Fruit fly (Drosophila melanogaster) whole organism, embryonic: Measurements from ENCODE around the gene mRpS10.

Source experiments
- Atf6 ChIP-seq: fragments of 200-800 bp; sonication (Bioruptor generic); IDR thresholded peaks from 2 replicates; pipeline ENCODE4 v1.3.6; 2022; ENCODE audit warnings: missing biosample characterization, missing genetic modification characterization
- BtbVII ChIP-seq: fragments of 200-800 bp; sonication (Bioruptor generic); optimal IDR thresholded peaks from 3 replicates; lab custom pipeline; 2017; ENCODE audit warnings: missing biosample characterization, mild to moderate bottlenecking, missing genetic modification characterization
- CG11696 ChIP-seq: fragments of 200-800 bp; sonication (Bioruptor generic); IDR thresholded peaks from 2 replicates; pipeline ENCODE4 v1.3.6; 2022; ENCODE audit warnings: missing biosample characterization, missing genetic modification characterization
- CG12299 ChIP-seq: fragments of 200-800 bp; sonication (Bioruptor generic); optimal IDR thresholded peaks from 2 replicates; lab custom pipeline; 2018; ENCODE audit warnings: missing biosample characterization, mild to moderate bottlenecking, missing genetic modification characterization
- CG14441 ChIP-seq: fragments of 200-800 bp; sonication (Bioruptor generic); IDR thresholded peaks from 2 replicates; pipeline ENCODE4 v1.3.6; 2022; ENCODE audit warnings: missing biosample characterization, missing genetic modification characterization
- CG14860 ChIP-seq: fragments of 200-800 bp; sonication (Bioruptor generic); IDR thresholded peaks from 3 replicates; pipeline ENCODE4 v1.3.6; 2022; ENCODE audit warnings: missing biosample characterization, missing genetic modification characterization; ENCODE audit not compliant: partially characterized antibody
- CG15479 ChIP-seq: fragments of 200-800 bp; sonication (Bioruptor generic); optimal IDR thresholded peaks from 3 replicates; lab custom pipeline; 2019; ENCODE audit warnings: missing biosample characterization, mild to moderate bottlenecking, missing genetic modification characterization, moderate library complexity
- CG16815 ChIP-seq: fragments of 200-800 bp; sonication (Bioruptor generic); optimal IDR thresholded peaks from 3 replicates; lab custom pipeline; 2017; ENCODE audit warnings: missing biosample characterization, mild to moderate bottlenecking, missing genetic modification characterization
- CG2199 ChIP-seq: fragments of 200-800 bp; sonication (Bioruptor generic); IDR thresholded peaks from 3 replicates; pipeline ENCODE4 v1.3.6; 2022; ENCODE audit warnings: missing biosample characterization, missing genetic modification characterization
- CG2678 ChIP-seq: fragments of 200-800 bp; sonication (Bioruptor generic); optimal IDR thresholded peaks from 3 replicates; lab custom pipeline; 2019; ENCODE audit warnings: missing biosample characterization, mild to moderate bottlenecking, missing genetic modification characterization, moderate library complexity
- CG2875 ChIP-seq: fragments of 200-800 bp; sonication (Bioruptor generic); optimal IDR thresholded peaks from 2 replicates; lab custom pipeline; 2017; ENCODE audit warnings: missing biosample characterization, mild to moderate bottlenecking, missing genetic modification characterization, missing genetic modification reagents
- CG31388 ChIP-seq: fragments of 200-800 bp; sonication (Bioruptor generic); optimal IDR thresholded peaks from 2 replicates; lab custom pipeline; 2016; ENCODE audit warnings: missing biosample characterization, missing genetic modification characterization
- CG4404 ChIP-seq: fragments of 200-800 bp; sonication (Bioruptor generic); IDR thresholded peaks from 2 replicates; pipeline ENCODE4 v1.3.6; 2022; ENCODE audit warnings: missing biosample characterization, missing genetic modification characterization
- CG9437 ChIP-seq: fragments of 200-800 bp; sonication (Bioruptor generic); optimal IDR thresholded peaks from 2 replicates; lab custom pipeline; 2018; ENCODE audit warnings: missing biosample characterization, mild to moderate bottlenecking, missing genetic modification characterization
- CG9797 ChIP-seq: fragments of 200-800 bp; sonication (Bioruptor generic); optimal IDR thresholded peaks from 3 replicates; lab custom pipeline; 2018; ENCODE audit warnings: missing biosample characterization, mild to moderate bottlenecking, missing genetic modification characterization
- CrebB ChIP-seq: fragments of 200-800 bp; sonication (Bioruptor generic); optimal IDR thresholded peaks from 3 replicates; lab custom pipeline; 2018; ENCODE audit warnings: missing biosample characterization, mild to moderate bottlenecking, missing genetic modification characterization
- Dek ChIP-seq: fragments of 200-800 bp; sonication (Bioruptor generic); optimal IDR thresholded peaks from 3 replicates; lab custom pipeline; 2019; ENCODE audit warnings: missing biosample characterization, mild to moderate bottlenecking, missing genetic modification characterization, moderate library complexity
- Fer2 ChIP-seq: fragments of 200-800 bp; sonication (Bioruptor generic); optimal IDR thresholded peaks from 2 replicates; lab custom pipeline; 2018; ENCODE audit warnings: missing biosample characterization, mild to moderate bottlenecking, missing genetic modification characterization, moderate library complexity
- HLH54F ChIP-seq: fragments of 200-800 bp; sonication (Bioruptor generic); optimal IDR thresholded peaks from 3 replicates; lab custom pipeline; 2016; ENCODE audit warnings: missing biosample characterization, missing genetic modification characterization
- HLHmδ ChIP-seq: fragments of 200-800 bp; sonication (Bioruptor generic); optimal IDR thresholded peaks from 2 replicates; lab custom pipeline; 2018; ENCODE audit warnings: missing biosample characterization, mild to moderate bottlenecking, missing genetic modification characterization, moderate library complexity
- Hr39 ChIP-seq: fragments of >200 bp; optimal IDR thresholded peaks from 2 replicates; lab custom pipeline; 2017
- Mrtf ChIP-seq: fragments of 200-800 bp; sonication (Bioruptor generic); IDR thresholded peaks from 3 replicates; pipeline ENCODE4 v1.3.6; 2022; ENCODE audit warnings: missing biosample characterization, missing genetic modification characterization
- Neu2 ChIP-seq: fragments of 200-800 bp; sonication (Bioruptor generic); optimal IDR thresholded peaks from 3 replicates; lab custom pipeline; 2016; ENCODE audit warnings: missing biosample characterization, missing genetic modification characterization, borderline replicate concordance
- Ravus ChIP-seq: fragments of 200-800 bp; sonication (Bioruptor generic); IDR thresholded peaks from 2 replicates; pipeline ENCODE4 v1.3.6; 2022; ENCODE audit warnings: missing biosample characterization, missing genetic modification characterization
- Sox100B ChIP-seq: fragments of 200-800 bp; sonication (Bioruptor generic); optimal IDR thresholded peaks from 3 replicates; lab custom pipeline; 2018; ENCODE audit warnings: missing biosample characterization, mild to moderate bottlenecking, missing genetic modification characterization
- Taf1 ChIP-seq: fragments of 200-800 bp; sonication (Bioruptor generic); IDR thresholded peaks from 2 replicates; pipeline ENCODE4 v1.3.6; 2022; ENCODE audit warnings: missing biosample characterization, missing genetic modification characterization
- ash1 ChIP-seq: fragments of 200-800 bp; sonication (Bioruptor generic); optimal IDR thresholded peaks from 2 replicates; lab custom pipeline; 2018; ENCODE audit warnings: missing biosample characterization, mild to moderate bottlenecking, missing genetic modification characterization
- bigmax ChIP-seq: fragments of 200-800 bp; sonication (Bioruptor generic); optimal IDR thresholded peaks from 2 replicates; lab custom pipeline; 2018; ENCODE audit warnings: missing biosample characterization, mild to moderate bottlenecking, missing genetic modification characterization
- bsh ChIP-seq, 2 experiments: fragments of 200-800 bp; sonication (Bioruptor generic); optimal IDR thresholded peaks; 2 replicates each; lab custom pipeline; 2017 to 2018; ENCODE audit warnings: mild to moderate bottlenecking in 2 of 2, missing biosample characterization in 2 of 2, missing genetic modification characterization in 2 of 2, moderate library complexity in 1 of 2
- cato ChIP-seq: fragments of 200-800 bp; sonication (Bioruptor generic); optimal IDR thresholded peaks from 2 replicates; lab custom pipeline; 2016; ENCODE audit warnings: missing biosample characterization, missing genetic modification characterization, borderline replicate concordance
- crc ChIP-seq: fragments of 200-800 bp; sonication (Bioruptor generic); optimal IDR thresholded peaks from 2 replicates; lab custom pipeline; 2016; ENCODE audit warnings: missing biosample characterization, missing genetic modification characterization
- dm ChIP-seq: fragments of 200-800 bp; sonication (Bioruptor generic); optimal IDR thresholded peaks from 3 replicates; lab custom pipeline; 2016; ENCODE audit warnings: missing biosample characterization, missing genetic modification characterization
- exex ChIP-seq: fragments of 200-800 bp; sonication (Bioruptor generic); optimal IDR thresholded peaks from 4 replicates; lab custom pipeline; 2018; ENCODE audit warnings: missing biosample characterization, mild to moderate bottlenecking, missing genetic modification characterization, moderate library complexity
- ftz-f1 ChIP-seq: fragments of 200-800 bp; sonication (Bioruptor generic); optimal IDR thresholded peaks from 2 replicates; lab custom pipeline; 2016; ENCODE audit warnings: missing biosample characterization, missing genetic modification characterization
- grn ChIP-seq: fragments of 200-800 bp; sonication (Bioruptor generic); optimal IDR thresholded peaks from 3 replicates; lab custom pipeline; 2017; ENCODE audit warnings: missing biosample characterization, missing genetic modification characterization
- hth ChIP-seq: fragments of >200 bp; optimal IDR thresholded peaks from 2 replicates; lab custom pipeline; 2017; ENCODE audit warnings: inconsistent platforms
- jumu ChIP-seq: fragments of 200-800 bp; sonication (Bioruptor generic); optimal IDR thresholded peaks from 3 replicates; lab custom pipeline; 2016; ENCODE audit warnings: missing biosample characterization, missing genetic modification characterization
- kah ChIP-seq: fragments of 200-800 bp; sonication (Bioruptor generic); optimal IDR thresholded peaks from 2 replicates; lab custom pipeline; 2018; ENCODE audit warnings: missing biosample characterization, mild to moderate bottlenecking, missing genetic modification characterization
- ken ChIP-seq: fragments of 200-800 bp; sonication (Bioruptor generic); IDR thresholded peaks from 3 replicates; pipeline ENCODE4 v1.3.6; 2022; ENCODE audit warnings: missing biosample characterization, missing genetic modification characterization
- mirr ChIP-seq: fragments of 200-800 bp; sonication (Bioruptor generic); optimal IDR thresholded peaks from 3 replicates; lab custom pipeline; 2018; ENCODE audit warnings: missing biosample characterization, mild to moderate bottlenecking, missing genetic modification characterization
- nom ChIP-seq: fragments of 200-800 bp; sonication (Bioruptor generic); optimal IDR thresholded peaks from 2 replicates; lab custom pipeline; 2017; ENCODE audit warnings: missing biosample characterization, missing genetic modification characterization, mild to moderate bottlenecking, moderate library complexity, missing genetic modification reagents
- row ChIP-seq: fragments of 200-800 bp; sonication (Bioruptor generic); IDR thresholded peaks from 3 replicates; pipeline ENCODE4 v1.3.6; 2022; ENCODE audit warnings: missing biosample characterization, missing genetic modification characterization
- salm ChIP-seq: fragments of 200-800 bp; sonication (Bioruptor generic); optimal IDR thresholded peaks from 2 replicates; lab custom pipeline; 2018; ENCODE audit warnings: missing biosample characterization, mild to moderate bottlenecking, missing genetic modification characterization
- sima ChIP-seq: fragments of 200-800 bp; sonication (Bioruptor generic); optimal IDR thresholded peaks from 2 replicates; lab custom pipeline; 2016; ENCODE audit warnings: missing biosample characterization, missing genetic modification characterization
- sob ChIP-seq: fragments of 200-800 bp; sonication (Bioruptor generic); IDR thresholded peaks from 2 replicates; pipeline ENCODE4 v1.3.6; 2022; ENCODE audit warnings: missing biosample characterization, missing genetic modification characterization
- stc ChIP-seq: fragments of 200-800 bp; sonication (Bioruptor generic); IDR thresholded peaks from 2 replicates; pipeline ENCODE4 v1.3.6; 2022; ENCODE audit warnings: missing biosample characterization, missing genetic modification characterization
- sug ChIP-seq: fragments of 200-800 bp; optimal IDR thresholded peaks from 2 replicates; lab custom pipeline; 2019; ENCODE audit warnings: missing biosample characterization, mild to moderate bottlenecking, missing genetic modification characterization, moderate library complexity
- unc-4 ChIP-seq: fragments of 200-800 bp; sonication (Bioruptor generic); IDR thresholded peaks from 2 replicates; pipeline ENCODE4 v1.3.6; 2022; ENCODE audit warnings: missing biosample characterization, missing genetic modification characterization; ENCODE audit not compliant: partially characterized antibody
- zen ChIP-seq: fragments of 200-800 bp; sonication (Bioruptor generic); optimal IDR thresholded peaks from 3 replicates; lab custom pipeline; 2018; ENCODE audit warnings: missing biosample characterization, mild to moderate bottlenecking, missing genetic modification characterization, moderate library complexity
- zf30C ChIP-seq: fragments of 200-800 bp; sonication (Bioruptor generic); optimal IDR thresholded peaks from 3 replicates; lab custom pipeline; 2018; ENCODE audit warnings: missing biosample characterization, mild to moderate bottlenecking, missing genetic modification characterization

mRpS10 gene

dm6 chr3R:15229329-15229876, at the start of gene mRpS10, which contains the start of gene Art3 (continued):
- TF ChIP-seq dm (GFP tag; lab: Kevin White, UChicago) (peak; percentile 100), zen (tag; lab: Kevin White, UChicago) (peak; percentile 100), CG9797 (GFP tag; lab: Kevin White, UChicago) (peak; percentile 87), Taf1 (GFP tag; lab: Robert Waterston, UW) (peak; percentile 100), Neu2 (peak; percentile 100), HLH54F (peak; percentile 100), salm (tag; lab: Kevin White, UChicago) (peak; percentile 100), CG31388 (GFP tag; lab: Kevin White, UChicago) (peak; percentile 100), Ravus (GFP tag; lab: Robert Waterston, UW) (peak; percentile 99), CG4404 (GFP tag; lab: Robert Waterston, UW) (peak; percentile 100), cato (GFP tag; lab: Kevin White, UChicago) (peak; percentile 100), kah (peak; percentile 99), Sox100B (GFP tag; lab: Kevin White, UChicago) (peak; percentile 100), Dek (tag; lab: Kevin White, UChicago) (peak; percentile 100), sima (GFP tag; lab: Kevin White, UChicago) (peak; percentile 100), BtbVII (peak; percentile 100), CG2875 (GFP tag; lab: Kevin White, UChicago) (peak; percentile 100), jumu (GFP tag; lab: Kevin White, UChicago) (peak; percentile 100), bsh (GFP tag; optimal IDR thresholded peaks at IDR 0.05; lab: Kevin White, UChicago) (peak in 1 of 2 experiments; percentile 100), mirr (peak; percentile 100), CrebB (tag; lab: Kevin White, UChicago) (peak; percentile 100), CG14860 (GFP tag; lab: Robert Waterston, UW) (no peak), CG12299 (tag; lab: Kevin White, UChicago) (peak; percentile 100), row (peak; percentile 100), ken (peak; percentile 100), grn (GFP tag; lab: Kevin White, UChicago) (peak; percentile 95), sug (tag; lab: Kevin White, UChicago) (peak; percentile 100), exex (tag; lab: Kevin White, UChicago) (peak; percentile 99), crc (peak; percentile 99), Hr39 (lab: Kevin White, UChicago) (no peak), CG15479 (peak; percentile 96), ash1 (GFP tag; lab: Kevin White, UChicago) (peak; percentile 99), hth (lab: Kevin White, UChicago) (no peak), stc (GFP tag; lab: Robert Waterston, UW) (peak; percentile 100), CG11696 (GFP tag; lab: Robert Waterston, UW) (peak; percentile 99), CG2199 (GFP tag; lab: Robert Waterston, UW) (peak; percentile 100), HLHmδ (GFP tag; lab: Kevin White, UChicago) (no peak), Atf6 (GFP tag; lab: Robert Waterston, UW) (peak; percentile 100), sob (GFP tag; lab: Robert Waterston, UW) (peak; percentile 100), CG9437 (GFP tag; lab: Kevin White, UChicago) (peak; percentile 98), zf30C (GFP tag; lab: Kevin White, UChicago) (peak; percentile 72), ftz-f1 (GFP tag; lab: Kevin White, UChicago) (peak; percentile 94), nom (GFP tag; lab: Kevin White, UChicago) (peak; percentile 99), unc-4 (0 out of 2 replicates have a peak, but pooled peaks have one; percentile 30), Mrtf (GFP tag; lab: Robert Waterston, UW) (peak; percentile 100), bigmax (GFP tag; lab: Kevin White, UChicago) (peak; percentile 83), Fer2 (tag; lab: Kevin White, UChicago) (peak; percentile 100), CG14441 (GFP tag; lab: Robert Waterston, UW) (peak; percentile 100), CG2678 (tag; lab: Kevin White, UChicago) (peak; percentile 100), CG16815 (GFP tag; lab: Kevin White, UChicago) (peak; percentile 100)
